Worm (Caenorhabditis elegans): ENCODE measurements around the gene grl-11.
A peak's percentile ranks its signal among the peaks of the same experiment; 100 is the strongest.

ce11 chrIII:9069712-9070111, 48.5 kb downstream of the grl-11 start:
- TF ChIP-seq skn-1 (tag; optimal IDR thresholded peaks at IDR 0.05) (no peak), elt-2 (tag; optimal IDR thresholded peaks at IDR 0.05) (peak; percentile 55)
